Fruit fly (Drosophila melanogaster): ENCODE measurements around the gene CG13066.

The CG13066 gene

dm6 chr3L:16265000-16265399 is 7.7 kb upstream of the CG13066 start, which contains the start of the genes CG13051 and CG13069:
TSS of gene CG13051 (minus strand) at chr3L:16265100.
TSS of gene CG13069 (plus strand) at chr3L:16265385.
- no peak for TF ChIP-seq CG10348 (GFP tag; IDR thresholded peaks at IDR 0.05)

- TF ChIP-seq Ets98B (GFP tag; IDR thresholded peaks at IDR 0.05) (no peak), CG4496 (GFP tag; IDR thresholded peaks at IDR 0.05) (no peak; the same call in 2 of the 3 replicates), fd96Ca (GFP tag; IDR thresholded peaks at IDR 0.05) (no peak), CG14655 (GFP tag; optimal IDR thresholded peaks at IDR 0.05) (peak; percentile 65), CG17806 (tag; optimal IDR thresholded peaks at IDR 0.05) (peak; percentile 57), Pif1A (GFP tag; optimal IDR thresholded peaks at IDR 0.05) (peak; percentile 22), D1 (tag; optimal IDR thresholded peaks at IDR 0.05) (no peak), EcR (GFP tag; optimal IDR thresholded peaks at IDR 0.05) (no peak), CG32121 (GFP tag; IDR thresholded peaks at IDR 0.05) (no peak), Snoo (tag; optimal IDR thresholded peaks at IDR 0.05) (no peak), Pif1B (GFP tag; optimal IDR thresholded peaks at IDR 0.05) (peak; percentile 10), CG34367 (tag; optimal IDR thresholded peaks at IDR 0.05) (peak; percentile 45), CG10348 (GFP tag; IDR thresholded peaks at IDR 0.05) (no peak), CG9948 (tag; optimal IDR thresholded peaks at IDR 0.05) (peak; percentile 53), CG12605 (GFP tag; IDR thresholded peaks at IDR 0.05) (no peak), CG13204 (GFP tag; optimal IDR thresholded peaks at IDR 0.05) (no peak), CG8159 (tag; optimal IDR thresholded peaks at IDR 0.05) (peak; percentile 75), CG8301 (tag; optimal IDR thresholded peaks at IDR 0.05) (peak; percentile 45), rn (GFP tag; IDR thresholded peaks at IDR 0.05) (no peak), gl (tag; optimal IDR thresholded peaks at IDR 0.05) (peak; percentile 12), CG15710 (tag; optimal IDR thresholded peaks at IDR 0.05) (peak; percentile 73)
Observed at dm6 chr3L:16268106-16268733, 4.5 kb upstream of the CG13066 start, which contains the start of gene CG4950. TSS of gene CG4950 (minus strand) at chr3L:16268156.

- TF ChIP-seq fd96Ca (GFP tag; IDR thresholded peaks at IDR 0.05): no peak
- TF ChIP-seq CG9948 (tag; optimal IDR thresholded peaks at IDR 0.05): no peak
- TF ChIP-seq CG8159 (tag; optimal IDR thresholded peaks at IDR 0.05): no peak
- no peak for TF ChIP-seq rn (GFP tag; IDR thresholded peaks at IDR 0.05)
- no peak for TF ChIP-seq CG14655 (GFP tag; optimal IDR thresholded peaks at IDR 0.05)
Observed at dm6 chr3L:16269092-16269491, 3.6 kb upstream of the CG13066 start, which contains the start of gene CG13068. TSS of gene CG13068 (plus strand) at chr3L:16269392.

dm6 chr3L:16270802-16271332 is 1.8 kb upstream of the CG13066 start, which contains the start of the genes CG34248 and CG13067:
TSS of gene CG34248 (minus strand) at chr3L:16270902.
TSS of gene CG13067 (plus strand) at chr3L:16271282.
- no peak for TF ChIP-seq rn (GFP tag; IDR thresholded peaks at IDR 0.05)

dm6 chr3L:16275391-16276017 is 2.8 kb downstream of the CG13066 start:
- TF ChIP-seq CG4496 (GFP tag; IDR thresholded peaks at IDR 0.05): no peak
- TF ChIP-seq CG9948 (tag; optimal IDR thresholded peaks at IDR 0.05): peak; percentile 49
- peak; percentile 63 for TF ChIP-seq CG8159 (tag; optimal IDR thresholded peaks at IDR 0.05)
- peak; percentile 75 for TF ChIP-seq EcR (GFP tag; optimal IDR thresholded peaks at IDR 0.05)
- TF ChIP-seq CG32121 (GFP tag; IDR thresholded peaks at IDR 0.05): no peak
- peak; percentile 20 for TF ChIP-seq CG34367 (tag; optimal IDR thresholded peaks at IDR 0.05)
- TF ChIP-seq CG15710 (tag; optimal IDR thresholded peaks at IDR 0.05): peak; percentile 41
- no peak for TF ChIP-seq D1 (tag; optimal IDR thresholded peaks at IDR 0.05)
- TF ChIP-seq CG14655 (GFP tag; optimal IDR thresholded peaks at IDR 0.05): peak; percentile 41
- TF ChIP-seq CG17806 (tag; optimal IDR thresholded peaks at IDR 0.05): peak; percentile 39

dm6 chr3L:16277135-16277534 is 4.4 kb downstream of the CG13066 start, which contains the start of gene CG13065:
TSS of gene CG13065 (plus strand) at chr3L:16277435.
- TF ChIP-seq CG34367 (tag; optimal IDR thresholded peaks at IDR 0.05): no peak
- TF ChIP-seq Pif1A (GFP tag; optimal IDR thresholded peaks at IDR 0.05): no peak
- TF ChIP-seq EcR (GFP tag; optimal IDR thresholded peaks at IDR 0.05): no peak
- no peak for TF ChIP-seq CG13204 (GFP tag; optimal IDR thresholded peaks at IDR 0.05)
- TF ChIP-seq gl (tag; optimal IDR thresholded peaks at IDR 0.05): no peak
- TF ChIP-seq Snoo (tag; optimal IDR thresholded peaks at IDR 0.05): no peak
- TF ChIP-seq CG12605 (GFP tag; IDR thresholded peaks at IDR 0.05): no peak
- no peak for TF ChIP-seq CG9948 (tag; optimal IDR thresholded peaks at IDR 0.05)
- TF ChIP-seq CG8159 (tag; optimal IDR thresholded peaks at IDR 0.05): no peak
- no peak for TF ChIP-seq D1 (tag; optimal IDR thresholded peaks at IDR 0.05)
- TF ChIP-seq CG14655 (GFP tag; optimal IDR thresholded peaks at IDR 0.05): no peak
- no peak for TF ChIP-seq CG8301 (tag; optimal IDR thresholded peaks at IDR 0.05)

dm6 chr3L:16279171-16279570 is 6.5 kb downstream of the CG13066 start, which contains the start of gene CG13050:
TSS of gene CG13050 (minus strand) at chr3L:16279271.
- TF ChIP-seq Pif1A (GFP tag; optimal IDR thresholded peaks at IDR 0.05): no peak
- no peak for TF ChIP-seq Snoo (tag; optimal IDR thresholded peaks at IDR 0.05)
- no peak for TF ChIP-seq Ets98B (GFP tag; IDR thresholded peaks at IDR 0.05)
- no peak for TF ChIP-seq CG32121 (GFP tag; IDR thresholded peaks at IDR 0.05)
- TF ChIP-seq CG34367 (tag; optimal IDR thresholded peaks at IDR 0.05): no peak
- no peak for TF ChIP-seq EcR (GFP tag; optimal IDR thresholded peaks at IDR 0.05)
- no peak for TF ChIP-seq CG17806 (tag; optimal IDR thresholded peaks at IDR 0.05)
- TF ChIP-seq rn (GFP tag; IDR thresholded peaks at IDR 0.05): no peak
- TF ChIP-seq CG10348 (GFP tag; IDR thresholded peaks at IDR 0.05): no peak
- no peak for TF ChIP-seq CG14655 (GFP tag; optimal IDR thresholded peaks at IDR 0.05)
- TF ChIP-seq gl (tag; optimal IDR thresholded peaks at IDR 0.05): no peak
- no peak for TF ChIP-seq CG12605 (GFP tag; IDR thresholded peaks at IDR 0.05)
- no peak for TF ChIP-seq CG15710 (tag; optimal IDR thresholded peaks at IDR 0.05)
- no peak for TF ChIP-seq D1 (tag; optimal IDR thresholded peaks at IDR 0.05)
- TF ChIP-seq CG8159 (tag; optimal IDR thresholded peaks at IDR 0.05): no peak
- no peak for TF ChIP-seq fd96Ca (GFP tag; IDR thresholded peaks at IDR 0.05)
- TF ChIP-seq CG9948 (tag; optimal IDR thresholded peaks at IDR 0.05): no peak
- no peak for TF ChIP-seq CG4496 (GFP tag; IDR thresholded peaks at IDR 0.05)
- no peak for TF ChIP-seq Pif1B (GFP tag; optimal IDR thresholded peaks at IDR 0.05)
- TF ChIP-seq CG13204 (GFP tag; optimal IDR thresholded peaks at IDR 0.05): no peak

All from whole organism, pupa.